Fruit fly (Drosophila melanogaster): ENCODE measurements around the gene CG11626.

DNA sequence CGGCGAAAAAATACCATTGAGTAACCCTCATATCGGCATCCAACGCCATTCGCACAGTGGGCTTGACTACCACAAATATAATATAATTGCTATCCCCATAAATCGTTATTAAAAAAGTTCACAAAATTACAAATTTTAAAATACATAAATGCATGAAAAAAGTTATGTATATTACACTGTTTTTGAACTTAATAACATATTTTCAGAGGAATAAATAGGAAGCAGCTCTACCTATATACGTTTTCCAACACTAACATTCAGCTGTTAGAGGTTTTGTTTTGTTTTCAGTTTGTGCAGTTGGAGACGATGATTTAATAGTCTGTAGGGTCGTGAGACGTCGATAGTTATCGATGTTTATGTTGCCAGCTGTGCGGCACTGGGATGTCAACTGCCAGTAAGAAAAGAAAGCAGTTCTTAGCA is 5.6 kb upstream of the CG11626 start, which contains the start of the genes Ino80 and Aptx:
- no peak for TF ChIP-seq Dfd (GFP tag; optimal IDR thresholded peaks at IDR 0.05)
- TF ChIP-seq pan (optimal IDR thresholded peaks at IDR 0.05) = no peak
- no peak for TF ChIP-seq usp (GFP tag; optimal IDR thresholded peaks at IDR 0.05)
- peak; percentile 90 for TF ChIP-seq psq (GFP tag; optimal IDR thresholded peaks at IDR 0.05)
- peak; percentile 95 for TF ChIP-seq h (GFP tag; optimal IDR thresholded peaks at IDR 0.05)
- TF ChIP-seq OdsH (GFP tag; optimal IDR thresholded peaks at IDR 0.05) = peak; percentile 91
- peak; percentile 91 for TF ChIP-seq dmrt93B (GFP tag; optimal IDR thresholded peaks at IDR 0.05)
- TF ChIP-seq foxo (GFP tag; optimal IDR thresholded peaks at IDR 0.05) = peak; percentile 63 to 96
